Worm (Caenorhabditis elegans) whole organism, L2 larva: ENCODE data around the gene F57C2.5.
A peak's percentile ranks its signal among the peaks of the same experiment; 100 is the strongest.

Experiments
- C34F6.9 ChIP-seq: fragments of 150-350 bp; optimal IDR thresholded peaks from 2 replicates; lab custom pipeline; 2014; ENCODE audit warnings: missing biosample characterization, missing genetic modification characterization
- ZK546.5 ChIP-seq: sonication (generic microtip); optimal IDR thresholded peaks from 2 replicates; lab custom pipeline; 2017; ENCODE audit warnings: missing biosample characterization, missing genetic modification characterization
- alr-1 ChIP-seq: fragments of 150-350 bp; optimal IDR thresholded peaks from 2 replicates; lab custom pipeline; 2014; ENCODE audit warnings: missing biosample characterization, missing genetic modification characterization
- aly-2 ChIP-seq: fragments of 150-350 bp; optimal IDR thresholded peaks from 2 replicates; lab custom pipeline; 2014; ENCODE audit warnings: missing biosample characterization, missing genetic modification characterization
- ceh-82 ChIP-seq: fragments of 150-350 bp; optimal IDR thresholded peaks from 2 replicates; lab custom pipeline; 2014; ENCODE audit warnings: missing biosample characterization, missing genetic modification characterization
- crh-2 ChIP-seq: sonication (generic microtip); optimal IDR thresholded peaks from 2 replicates; lab custom pipeline; 2017; ENCODE audit warnings: missing biosample characterization, missing genetic modification characterization
- dmd-4 ChIP-seq: sonication (generic microtip); optimal IDR thresholded peaks from 2 replicates; lab custom pipeline; 2017; ENCODE audit warnings: missing biosample characterization, missing genetic modification characterization
- elt-1 ChIP-seq: fragments of 150-350 bp; optimal IDR thresholded peaks from 2 replicates; lab custom pipeline; 2014; ENCODE audit warnings: missing biosample characterization, missing genetic modification characterization
- fos-1 ChIP-seq: fragments of 150-350 bp; optimal IDR thresholded peaks from 2 replicates; lab custom pipeline; 2014; ENCODE audit warnings: missing biosample characterization, missing genetic modification characterization
- gmeb-1 ChIP-seq: fragments of 150-350 bp; optimal IDR thresholded peaks from 2 replicates; lab custom pipeline; 2014; ENCODE audit warnings: missing biosample characterization, missing genetic modification characterization
- lin-11 ChIP-seq: fragments of 150-350 bp; sonication (generic microtip); optimal IDR thresholded peaks from 2 replicates; lab custom pipeline; 2014; ENCODE audit warnings: missing biosample characterization, missing genetic modification characterization, inconsistent platforms, mixed read lengths
- lin-13 ChIP-seq: fragments of 150-350 bp; optimal IDR thresholded peaks from 2 replicates; lab custom pipeline; 2014; ENCODE audit warnings: missing biosample characterization, missing genetic modification reagents, missing genetic modification characterization
- lin-39 ChIP-seq: fragments of 150-350 bp; optimal IDR thresholded peaks from 2 replicates; lab custom pipeline; 2014; ENCODE audit warnings: missing biosample characterization, missing genetic modification reagents, missing genetic modification characterization
- lsy-2 ChIP-seq, 2 experiments: fragments of 150-350 bp in 1 of 2; sonication (generic microtip) in 1 of 2; optimal IDR thresholded peaks; 2 replicates each; lab custom pipeline; 2014 to 2017; ENCODE audit warnings: missing biosample characterization in 2 of 2, missing genetic modification characterization in 2 of 2
- mbf-1 ChIP-seq: sonication (generic microtip); optimal IDR thresholded peaks from 2 replicates; lab custom pipeline; 2017; ENCODE audit warnings: missing biosample characterization, missing genetic modification characterization
- mdl-1 ChIP-seq, 2 experiments: fragments of 150-350 bp in 1 of 2; sonication (generic microtip) in 1 of 2; optimal IDR thresholded peaks; 2 replicates each; lab custom pipeline; 2017; ENCODE audit warnings: missing biosample characterization in 2 of 2, missing genetic modification characterization in 2 of 2
- nhr-10 ChIP-seq: sonication (generic microtip); optimal IDR thresholded peaks from 2 replicates; lab custom pipeline; 2017; ENCODE audit warnings: missing biosample characterization, missing genetic modification characterization
- nhr-11 ChIP-seq: fragments of 150-350 bp; optimal IDR thresholded peaks from 2 replicates; lab custom pipeline; 2014; ENCODE audit warnings: missing biosample characterization, missing genetic modification characterization
- nhr-129 ChIP-seq: fragments of 150-350 bp; optimal IDR thresholded peaks from 2 replicates; lab custom pipeline; 2014; ENCODE audit warnings: missing biosample characterization, missing genetic modification characterization
- nhr-21 ChIP-seq: fragments of 150-350 bp; optimal IDR thresholded peaks from 2 replicates; lab custom pipeline; 2014; ENCODE audit warnings: missing biosample characterization, missing genetic modification characterization
- nhr-23 ChIP-seq: fragments of 150-350 bp; optimal IDR thresholded peaks from 2 replicates; lab custom pipeline; 2014; ENCODE audit warnings: missing biosample characterization, missing genetic modification reagents, missing genetic modification characterization
- nhr-237 ChIP-seq: fragments of 150-350 bp; optimal IDR thresholded peaks from 2 replicates; lab custom pipeline; 2014; ENCODE audit warnings: missing biosample characterization, missing genetic modification characterization
- nhr-25 ChIP-seq: fragments of 150-350 bp; sonication (generic microtip); optimal IDR thresholded peaks from 3 replicates; lab custom pipeline; 2014; ENCODE audit warnings: missing biosample characterization, missing genetic modification characterization
- nhr-6 ChIP-seq: fragments of 150-350 bp; optimal IDR thresholded peaks from 2 replicates; lab custom pipeline; 2014; ENCODE audit warnings: missing biosample characterization, missing genetic modification characterization
- nhr-77 ChIP-seq: fragments of 150-350 bp; optimal IDR thresholded peaks from 2 replicates; lab custom pipeline; 2014; ENCODE audit warnings: missing biosample characterization, missing genetic modification characterization
- peb-1 ChIP-seq: fragments of 150-350 bp; optimal IDR thresholded peaks from 2 replicates; lab custom pipeline; 2014; ENCODE audit warnings: missing biosample characterization, missing genetic modification characterization
- sem-4 ChIP-seq: fragments of 150-350 bp; optimal IDR thresholded peaks from 2 replicates; lab custom pipeline; 2014; ENCODE audit warnings: missing biosample characterization, missing genetic modification reagents, missing genetic modification characterization
- skn-1 ChIP-seq: sonication (generic microtip); optimal IDR thresholded peaks from 2 replicates; lab custom pipeline; 2017; ENCODE audit warnings: missing biosample characterization, missing genetic modification characterization
- sma-3 ChIP-seq: sonication (generic microtip); optimal IDR thresholded peaks from 2 replicates; lab custom pipeline; 2016; ENCODE audit warnings: missing genetic modification reagents, missing genetic modification characterization, missing compliant biosample characterization
- snpc-4 ChIP-seq: fragments of 150-350 bp; optimal IDR thresholded peaks from 2 replicates; lab custom pipeline; 2014; ENCODE audit warnings: missing biosample characterization, missing genetic modification characterization
- unc-39 ChIP-seq: fragments of 150-350 bp; optimal IDR thresholded peaks from 2 replicates; lab custom pipeline; 2014; ENCODE audit warnings: missing biosample characterization, missing genetic modification characterization
- unc-62 ChIP-seq: fragments of 150-350 bp; optimal IDR thresholded peaks from 2 replicates; lab custom pipeline; 2014; ENCODE audit warnings: missing biosample characterization, missing genetic modification reagents, missing genetic modification characterization
- zag-1 ChIP-seq: fragments of 150-350 bp; optimal IDR thresholded peaks from 2 replicates; lab custom pipeline; 2014; ENCODE audit warnings: missing biosample characterization, missing genetic modification characterization
- ztf-1 ChIP-seq: fragments of 200-800 bp; sonication (Bioruptor generic); conservative IDR thresholded peaks from 2 replicates; pipeline ENCODE4 v1.3.6; 2022; ENCODE audit warnings: missing genetic modification characterization, missing compliant biosample characterization
- ztf-11 ChIP-seq: sonication (generic microtip); optimal IDR thresholded peaks from 2 replicates; lab custom pipeline; 2017; ENCODE audit warnings: missing biosample characterization, missing genetic modification characterization
- ztf-4 ChIP-seq: fragments of 150-350 bp; optimal IDR thresholded peaks from 2 replicates; lab custom pipeline; 2014; ENCODE audit warnings: missing biosample characterization, missing genetic modification characterization

Gene F57C2.5

ce11 chrII:14523070-14523572 lies 4.9 kb downstream of the F57C2.5 start, which contains the start of gene btb-20:
Gene btb-20 (minus strand): TSS chrII:14523522.
- TF ChIP-seq unc-39 (tag; lab: Kevin White, UChicago) (no peak), dmd-4 (no peak), fos-1 (no peak), peb-1 (tag; lab: Kevin White, UChicago) (no peak), ztf-4 (tag; lab: Kevin White, UChicago) (no peak), crh-2 (tag; lab: Kevin White, UChicago) (no peak), lsy-2 (tag; optimal IDR thresholded peaks at IDR 0.05; lab: Kevin White, UChicago) (no peak), ztf-11 (no peak), nhr-10 (tag; lab: Kevin White, UChicago) (no peak), lin-39 (tag; lab: Kevin White, UChicago) (no peak), snpc-4 (no peak)

DNA sequence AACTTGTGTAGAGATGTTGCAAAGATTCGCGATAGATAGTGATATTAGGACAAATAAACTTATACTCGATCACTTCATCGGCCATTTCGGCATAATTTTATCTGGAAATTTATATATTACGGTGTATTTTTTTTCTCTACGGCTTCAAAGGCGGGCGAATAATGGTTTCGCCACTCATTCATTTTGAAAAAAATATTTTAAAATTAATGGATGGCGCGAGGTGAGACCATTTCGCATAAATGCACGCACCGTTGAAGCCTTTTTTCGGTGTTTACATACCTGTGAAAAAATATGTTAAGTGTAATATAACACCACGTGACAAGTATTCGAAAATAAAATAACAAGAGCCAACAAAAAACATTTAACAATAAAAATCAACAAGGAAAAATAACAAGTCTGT lies 6.0 kb downstream of the F57C2.5 start, which contains the start of gene btb-19:
btb-19 (minus strand) TSS at position 101 of the 400 bp plus-strand sequence.
- TF ChIP-seq gmeb-1 (tag; lab: Kevin White, UChicago) (no peak), nhr-77 (no peak), C34F6.9 (tag; lab: Kevin White, UChicago) (no peak), ztf-11 (no peak), ztf-1 (GFP tag; lab: Robert Waterston, UW) (no peak), mdl-1 (tag; optimal IDR thresholded peaks at IDR 0.05; lab: Kevin White, UChicago) (no peak), nhr-25 (no peak), nhr-6 (tag; lab: Kevin White, UChicago) (no peak), ZK546.5 (tag; lab: Kevin White, UChicago) (no peak), unc-39 (tag; lab: Kevin White, UChicago) (no peak), skn-1 (tag; lab: Kevin White, UChicago) (no peak), nhr-129 (no peak), aly-2 (tag; lab: Kevin White, UChicago) (no peak), sem-4 (no peak), nhr-23 (tag; lab: Kevin White, UChicago) (no peak)

ce11 chrII:14515017-14515416 lies 13.0 kb downstream of the F57C2.5 start, which contains the start of gene K10H10.9:
Gene K10H10.9 (minus strand): TSS chrII:14515117.
- TF ChIP-seq alr-1 (no peak), fos-1 (no peak), lin-13 (no peak), sma-3 (no peak), lin-11 (tag; lab: Kevin White, UChicago) (no peak), ceh-82 (tag; lab: Kevin White, UChicago) (no peak), gmeb-1 (tag; lab: Kevin White, UChicago) (no peak), mbf-1 (no peak), dmd-4 (no peak), ztf-4 (tag; lab: Kevin White, UChicago) (no peak), unc-62 (no peak), nhr-21 (tag; lab: Kevin White, UChicago) (no peak), nhr-23 (tag; lab: Kevin White, UChicago) (no peak), nhr-10 (tag; lab: Kevin White, UChicago) (no peak), C34F6.9 (tag; lab: Kevin White, UChicago) (no peak), elt-1 (tag; lab: Kevin White, UChicago) (no peak), zag-1 (tag; lab: Kevin White, UChicago) (no peak)

ce11 chrII:14511189-14511588 lies 16.9 kb downstream of the F57C2.5 start, which contains the start of gene K10H10.13:
Gene K10H10.13 (minus strand): TSS chrII:14511289.
- TF ChIP-seq nhr-237 (tag; lab: Kevin White, UChicago) (no peak), elt-1 (tag; lab: Kevin White, UChicago) (no peak), nhr-11 (tag; lab: Kevin White, UChicago) (no peak), nhr-6 (tag; lab: Kevin White, UChicago) (no peak), unc-39 (tag; lab: Kevin White, UChicago) (no peak), nhr-77 (no peak)
- TF ChIP-seq, all 48 proteins: peak for 0

DNA sequence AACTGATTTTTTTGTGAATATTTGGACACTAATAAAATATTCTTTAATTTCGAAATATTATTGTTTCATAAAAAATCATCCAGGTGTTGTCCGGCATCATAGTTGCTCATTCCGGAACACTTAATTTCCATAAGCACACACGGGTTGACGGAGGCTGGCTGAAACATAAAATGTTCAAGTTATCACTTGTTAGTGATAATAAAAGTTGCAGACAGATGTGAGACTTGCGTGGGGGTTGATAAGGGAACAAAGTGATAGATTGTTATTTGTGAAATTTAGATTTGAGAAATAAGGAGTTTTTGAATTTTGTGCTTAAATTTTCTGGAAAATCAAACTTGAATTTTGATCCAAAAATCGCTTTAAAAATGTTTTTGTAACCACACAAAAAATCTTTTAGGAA lies 17.9 kb downstream of the F57C2.5 start:
- TF ChIP-seq nhr-129 (no peak), nhr-11 (tag; lab: Kevin White, UChicago) (no peak), peb-1 (tag; lab: Kevin White, UChicago) (no peak), fos-1 (peak; percentile 69)
